Fruit fly (Drosophila melanogaster): ENCODE measurements around the gene Sfp26Ad.
A peak's percentile ranks its signal among the peaks of the same experiment; 100 is the strongest.

DNA sequence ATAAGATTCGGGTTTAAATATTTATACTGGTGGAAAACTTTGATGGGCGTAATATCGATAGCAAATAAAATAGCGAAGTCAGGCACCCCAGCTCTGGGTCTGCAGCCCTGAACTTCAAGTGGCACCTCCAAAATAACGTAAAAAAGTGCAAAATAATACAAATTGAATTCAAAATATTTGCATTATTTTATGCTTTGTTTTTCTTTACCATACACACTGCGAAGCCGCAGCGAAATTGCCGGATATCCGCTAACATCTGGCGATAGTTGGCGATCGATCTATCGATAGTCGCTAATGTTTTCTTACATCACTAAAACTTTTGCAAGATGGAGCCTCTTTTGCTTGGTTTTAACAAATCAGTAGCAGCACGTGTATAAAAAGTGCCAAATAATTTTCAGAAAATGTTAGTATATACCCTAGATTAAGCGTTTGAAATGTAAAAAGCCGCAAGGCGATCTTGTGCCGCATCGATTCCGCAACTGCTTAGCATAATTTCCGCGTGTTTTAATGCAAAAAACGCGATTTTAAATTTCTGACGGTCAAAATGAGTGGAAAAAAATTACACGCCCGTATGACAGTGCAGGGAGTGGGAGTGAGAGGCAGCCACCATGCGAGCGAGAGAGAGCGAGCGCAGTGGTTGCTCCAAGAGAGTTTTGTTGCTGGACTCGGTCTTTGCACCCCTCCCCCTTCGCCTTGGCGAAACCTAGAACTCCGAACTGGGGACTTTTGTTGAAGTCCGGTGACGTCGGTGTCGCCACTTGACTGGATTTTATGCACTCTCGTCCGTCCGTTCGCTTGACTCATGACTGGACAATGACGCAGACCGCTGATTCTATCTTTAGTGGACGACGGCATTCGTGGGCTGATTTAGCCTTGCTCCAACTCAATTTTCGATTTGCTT, 38.6 kb upstream of the Sfp26Ad start, which contains the start of gene eIF4A:
- TF ChIP-seq CG5204 (GFP tag; optimal IDR thresholded peaks at IDR 0.05) (no peak), CG14711 (tag; optimal IDR thresholded peaks at IDR 0.05) (no peak), tj (GFP tag; optimal IDR thresholded peaks at IDR 0.05) (no peak), cic (GFP tag; optimal IDR thresholded peaks at IDR 0.05) (no peak), kay (GFP tag; ENCODE audit: borderline replicate concordance) (peak; percentile 43), Clk (GFP tag; optimal IDR thresholded peaks at IDR 0.05) (no peak), CG12768 (GFP tag; optimal IDR thresholded peaks at IDR 0.05) (peak; percentile 95), CG33017 (tag; optimal IDR thresholded peaks at IDR 0.05) (peak; percentile 2), Crg-1 (GFP tag; optimal IDR thresholded peaks at IDR 0.05) (no peak), Hr96 (GFP tag; optimal IDR thresholded peaks at IDR 0.05) (peak; percentile 20), CG7101 (tag; optimal IDR thresholded peaks at IDR 0.05) (peak; percentile 34), toe (GFP tag; optimal IDR thresholded peaks at IDR 0.05) (no peak)
